Fruit fly (Drosophila melanogaster) Kc167 (cell line): ENCODE measurements around the gene Vav.

Experiments
- Myc ChIP-seq: fragments of >200 bp; optimal IDR thresholded peaks from 2 replicates; lab custom pipeline; 2017; ENCODE audit warnings: missing external identifiers
- Sin3A ChIP-seq: fragments of >200 bp; optimal IDR thresholded peaks from 2 replicates; lab custom pipeline; 2018; ENCODE audit warnings: missing external identifiers
- h ChIP-seq: fragments of >200 bp; optimal IDR thresholded peaks from 3 replicates; lab custom pipeline; 2018; ENCODE audit warnings: missing external identifiers
- insv ChIP-seq: fragments of >200 bp; optimal IDR thresholded peaks from 3 replicates; lab custom pipeline; 2018; ENCODE audit warnings: missing external identifiers
- psq ChIP-seq: fragments of >200 bp; optimal IDR thresholded peaks from 2 replicates; lab custom pipeline; 2017; ENCODE audit warnings: missing external identifiers
- ttk ChIP-seq: sonication (Bioruptor generic); optimal IDR thresholded peaks from 2 replicates; lab custom pipeline; 2017; ENCODE audit warnings: missing external identifiers

The Vav gene

DNA sequence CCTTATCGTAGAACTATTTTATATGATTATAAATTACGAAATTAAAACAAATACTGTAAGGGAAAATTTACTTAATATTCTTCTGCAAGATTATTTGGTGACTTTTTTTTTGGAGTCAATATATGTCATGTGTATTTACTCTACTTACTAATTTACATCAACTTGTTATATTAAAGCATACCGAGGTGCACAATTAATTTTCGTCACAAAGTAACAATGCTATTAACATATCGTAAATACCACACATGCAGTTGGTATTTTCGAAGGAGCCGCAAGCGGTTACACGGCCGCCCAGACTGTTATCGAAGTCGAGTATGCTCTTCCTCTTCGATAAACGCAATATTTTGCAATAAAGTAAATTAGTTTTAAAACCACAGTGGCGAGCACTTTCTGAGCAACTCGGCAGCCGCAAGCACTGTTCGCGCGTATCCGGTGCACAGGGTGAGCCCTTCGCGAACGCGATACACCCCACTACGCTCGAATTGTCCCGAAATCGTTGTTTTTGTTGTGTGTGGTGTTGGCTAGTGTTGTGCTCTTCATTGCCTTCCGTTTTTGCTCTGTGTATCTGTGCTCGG, at the start of gene Vav:
TSS of gene Vav (plus strand) at position 293 of the 575 bp plus-strand sequence.
- TF ChIP-seq Sin3A (lab: Kevin White, UChicago) (no peak), psq (lab: Kevin White, UChicago) (no peak), ttk (lab: Kevin White, UChicago) (no peak), h (no peak), insv (lab: Kevin White, UChicago) (no peak), Myc (lab: Kevin White, UChicago) (no peak)

DNA sequence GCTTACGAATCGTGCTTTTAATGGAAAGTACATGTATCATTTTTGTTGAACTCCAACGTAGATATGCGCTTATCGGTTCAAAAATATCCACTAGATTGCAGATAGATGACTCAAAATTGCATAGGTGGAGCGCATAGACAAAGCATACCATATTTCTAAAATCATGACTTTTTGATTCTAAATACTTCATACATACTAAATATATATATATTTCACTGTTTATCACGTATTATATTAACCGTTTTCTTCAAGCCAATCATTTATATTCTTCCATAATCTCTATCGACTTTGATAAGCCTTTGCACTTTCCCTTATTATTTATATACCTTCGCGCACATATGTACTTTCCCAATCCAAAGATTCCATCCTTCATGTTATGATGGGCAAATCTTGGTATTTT, 49.6 kb upstream of the Vav start, which contains the start of gene CG14195:
TSS of gene CG14195 (minus strand) at position 101 of the 400 bp plus-strand sequence.
- TF ChIP-seq Myc (lab: Kevin White, UChicago) (no peak), Sin3A (lab: Kevin White, UChicago) (no peak), ttk (lab: Kevin White, UChicago) (no peak), h (no peak), psq (lab: Kevin White, UChicago) (no peak)

DNA sequence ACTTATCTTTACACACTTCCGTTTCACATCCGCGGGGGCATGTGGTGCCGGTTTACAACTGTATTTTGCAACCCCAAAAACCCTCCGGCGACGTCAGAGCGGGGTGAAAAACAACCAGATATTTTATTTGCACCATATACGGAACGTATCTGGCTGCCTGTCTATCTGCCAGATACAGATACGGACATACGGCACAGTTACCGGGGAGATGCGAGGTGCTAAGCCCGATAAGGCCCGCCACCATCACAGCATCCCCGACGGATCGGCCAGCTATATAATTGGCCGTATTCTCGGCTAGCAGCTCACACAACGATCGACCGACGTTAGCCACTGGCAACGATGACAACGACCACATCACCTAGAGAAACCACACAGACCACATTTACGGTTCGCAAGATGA, 48.7 kb upstream of the Vav start, which contains the start of gene Mur18B:
TSS of gene Mur18B (plus strand) at position 301 of the 400 bp plus-strand sequence.
- TF ChIP-seq psq (lab: Kevin White, UChicago) (no peak), insv (lab: Kevin White, UChicago) (no peak), h (no peak), Myc (lab: Kevin White, UChicago) (no peak), ttk (lab: Kevin White, UChicago) (no peak), Sin3A (lab: Kevin White, UChicago) (no peak)

DNA sequence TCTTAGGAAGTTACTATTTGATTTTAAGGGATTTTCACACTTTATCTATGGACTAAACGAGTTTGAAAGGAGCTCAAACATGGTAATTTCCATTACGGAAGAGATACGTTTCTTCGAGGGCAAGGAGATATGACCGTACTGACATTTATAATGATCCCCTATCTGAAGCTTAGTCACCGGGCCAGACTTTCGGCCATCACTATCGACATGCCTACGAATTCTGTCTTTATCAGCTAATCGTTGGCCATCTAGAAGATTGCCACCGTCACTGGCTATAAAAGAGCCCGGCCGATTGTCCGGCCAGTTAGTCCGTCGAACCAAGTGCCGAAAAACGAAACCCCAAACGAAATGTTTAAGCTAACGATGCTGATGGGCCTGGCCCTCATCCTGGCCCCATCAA, 46.4 kb upstream of the Vav start, which contains the start of gene Muc18B:
TSS of gene Muc18B (plus strand) at position 301 of the 400 bp plus-strand sequence.
- TF ChIP-seq psq (lab: Kevin White, UChicago), result no peak
- TF ChIP-seq h, result no peak
- no peak for TF ChIP-seq ttk (lab: Kevin White, UChicago)
- TF ChIP-seq Sin3A (lab: Kevin White, UChicago), result no peak
- TF ChIP-seq insv (lab: Kevin White, UChicago), result no peak
- TF ChIP-seq Myc (lab: Kevin White, UChicago), result no peak

DNA sequence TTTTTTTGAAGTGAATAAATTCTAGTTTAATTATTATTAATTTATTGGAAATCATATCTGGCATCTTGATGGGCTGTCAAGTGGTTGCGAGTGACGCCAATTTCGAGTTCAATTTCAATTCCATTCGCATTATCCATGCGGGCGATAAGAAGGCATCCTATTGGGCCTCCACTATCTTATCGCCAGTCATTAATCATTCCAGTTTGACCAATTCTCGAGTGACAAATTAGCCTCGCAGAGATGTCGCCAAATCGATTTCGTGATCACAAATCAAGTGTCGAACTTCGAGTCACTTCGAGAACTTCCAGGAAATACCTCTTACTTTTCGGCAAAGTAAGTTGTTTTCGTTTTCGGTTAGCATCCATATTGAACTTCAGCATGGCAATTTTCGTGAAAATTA, 44.9 kb upstream of the Vav start:
- TF ChIP-seq ttk (lab: Kevin White, UChicago) (no peak), insv (lab: Kevin White, UChicago) (no peak), psq (lab: Kevin White, UChicago) (no peak), Sin3A (lab: Kevin White, UChicago) (no peak), h (no peak), Myc (lab: Kevin White, UChicago) (no peak)

DNA sequence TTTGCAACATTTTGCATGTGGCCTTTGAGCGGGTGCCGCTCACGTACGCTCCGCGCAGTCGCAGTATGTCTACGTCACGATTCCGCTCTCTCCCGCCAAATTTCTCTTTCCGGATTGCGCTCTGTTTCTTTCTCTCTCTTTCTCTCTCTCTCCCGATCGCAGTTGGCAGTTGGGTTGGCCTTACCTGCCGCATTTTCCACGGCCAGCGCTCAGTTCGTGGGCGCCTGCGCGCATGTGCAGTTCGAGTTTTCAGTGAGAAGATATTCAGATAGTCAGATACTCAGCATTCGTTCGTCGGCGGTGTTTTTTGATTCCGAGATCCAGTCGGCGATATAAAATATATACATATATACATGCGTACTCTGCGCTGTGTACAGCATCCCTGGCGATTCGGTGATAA, 41.2 kb upstream of the Vav start, which contains the start of gene CG7884:
TSS of gene CG7884 (plus strand) at position 208 of the 400 bp plus-strand sequence.
- TF ChIP-seq Sin3A (lab: Kevin White, UChicago) (no peak), Myc (lab: Kevin White, UChicago) (no peak), psq (lab: Kevin White, UChicago) (no peak), ttk (lab: Kevin White, UChicago) (no peak), h (no peak), insv (lab: Kevin White, UChicago) (no peak)

DNA sequence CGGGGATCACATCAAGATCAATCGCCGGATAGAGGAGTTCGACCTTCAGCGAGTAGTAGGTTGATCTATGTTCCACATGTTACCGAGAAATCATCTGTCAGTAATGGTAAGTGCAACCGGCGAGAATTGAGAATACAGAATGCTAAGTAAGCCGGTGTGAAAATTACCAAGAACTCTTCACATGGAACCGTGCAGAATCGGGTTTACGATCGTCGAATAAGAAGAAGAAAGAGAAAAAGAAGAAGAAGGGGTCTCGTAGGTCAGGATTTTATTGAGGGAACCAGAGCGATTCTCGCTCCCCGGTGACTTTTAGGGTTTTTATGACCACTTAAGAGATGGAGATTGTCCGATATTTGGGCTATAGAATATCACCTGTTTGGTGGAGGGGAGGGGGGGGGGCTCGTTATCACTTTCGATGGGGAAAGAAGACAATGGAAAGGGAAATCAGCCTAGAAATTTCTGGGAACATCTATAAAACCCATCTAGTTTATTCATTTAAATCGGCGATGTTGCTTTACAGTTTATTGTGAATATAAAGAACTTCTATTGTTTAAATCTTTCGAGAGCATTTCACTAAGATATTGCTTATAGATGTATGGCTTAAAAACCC, 40.6 kb upstream of the Vav start:
- TF ChIP-seq Myc (lab: Kevin White, UChicago) (no peak), ttk (lab: Kevin White, UChicago) (no peak), insv (lab: Kevin White, UChicago) (no peak), Sin3A (lab: Kevin White, UChicago) (no peak), psq (lab: Kevin White, UChicago) (no peak), h (no peak)

DNA sequence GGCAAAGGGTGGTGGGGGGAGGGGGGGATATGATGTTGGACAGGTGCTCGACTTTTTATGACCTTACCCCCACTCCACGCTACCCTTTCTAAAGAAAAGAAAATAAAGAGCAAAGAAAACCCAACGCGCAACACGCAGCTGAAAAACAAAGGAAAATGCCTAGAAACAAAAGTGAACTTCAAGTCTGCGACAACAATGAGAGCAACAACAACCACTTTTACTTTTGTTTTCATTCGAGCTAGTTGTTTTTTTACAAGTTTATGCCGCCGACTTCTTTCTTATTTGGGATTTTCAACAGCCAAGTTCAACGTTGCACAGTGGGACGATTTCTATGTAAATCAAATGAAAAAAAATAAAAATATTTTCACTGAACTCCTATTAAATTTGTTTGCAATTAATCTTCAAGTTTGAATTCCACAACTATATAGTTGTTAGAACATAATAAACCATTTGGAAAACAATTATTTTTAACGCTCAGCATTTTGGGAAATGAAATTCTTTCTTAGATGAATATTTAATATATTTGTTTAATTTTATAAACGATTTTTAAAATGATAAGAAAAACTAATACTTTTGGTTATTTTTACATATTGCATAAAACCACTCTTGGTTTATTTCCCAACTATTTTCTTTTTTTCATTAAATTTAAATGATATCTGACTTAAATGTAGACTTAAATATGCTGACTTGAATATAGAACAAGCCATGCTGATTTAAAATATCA, 36.9 kb upstream of the Vav start:
- no peak for TF ChIP-seq Myc (lab: Kevin White, UChicago)
- TF ChIP-seq ttk (lab: Kevin White, UChicago), result no peak
- no peak for TF ChIP-seq Sin3A (lab: Kevin White, UChicago)
- no peak for TF ChIP-seq h
- TF ChIP-seq insv (lab: Kevin White, UChicago), result no peak
- TF ChIP-seq psq (lab: Kevin White, UChicago), result no peak

DNA sequence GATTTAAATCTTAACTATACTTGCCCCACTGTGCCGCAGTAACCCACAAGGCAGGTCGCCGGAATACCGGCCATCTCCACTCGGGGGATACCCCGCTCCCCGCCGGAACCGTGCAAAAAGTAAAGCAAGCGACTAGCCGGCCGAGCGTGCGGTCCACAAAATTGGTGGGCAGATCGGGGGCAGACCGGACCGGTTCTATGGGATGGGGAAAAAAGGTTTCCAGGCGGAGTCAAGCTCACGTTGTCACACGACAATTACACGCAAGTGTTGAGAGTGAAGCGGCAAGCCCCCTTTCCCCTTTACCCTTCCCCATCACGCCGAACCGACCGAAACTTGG, 36.3 kb upstream of the Vav start:
- TF ChIP-seq Myc (lab: Kevin White, UChicago), result no peak
- TF ChIP-seq Sin3A (lab: Kevin White, UChicago), result no peak
- TF ChIP-seq ttk (lab: Kevin White, UChicago), result no peak
- TF ChIP-seq insv (lab: Kevin White, UChicago), result no peak
- no peak for TF ChIP-seq psq (lab: Kevin White, UChicago)
- TF ChIP-seq h, result no peak

DNA sequence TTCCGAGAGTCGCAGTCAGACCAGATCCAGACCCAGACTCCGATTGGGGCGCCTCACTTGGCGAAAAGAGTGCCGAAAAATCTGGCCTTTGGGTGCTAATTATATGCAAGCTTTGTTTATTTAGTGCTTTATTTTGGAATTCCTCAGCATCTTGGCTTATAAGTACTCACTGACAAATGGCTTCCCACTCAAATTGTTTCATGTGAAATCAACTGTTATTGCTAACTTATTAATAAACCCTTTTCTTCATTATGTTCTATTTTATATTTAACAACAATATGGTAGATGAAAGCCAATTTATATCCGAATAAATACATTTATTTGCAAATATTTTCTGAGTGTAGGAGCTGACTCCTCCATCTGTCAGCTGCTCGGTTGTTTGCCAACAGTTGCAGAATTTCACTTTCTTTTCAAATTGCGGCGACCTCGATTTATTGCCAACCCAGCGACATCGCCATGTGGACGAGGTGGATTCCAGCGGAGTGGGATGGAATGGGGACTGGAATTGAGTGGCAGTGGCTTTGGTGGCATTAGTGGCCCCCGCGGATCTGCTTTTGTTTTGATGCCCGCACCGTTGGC, 31.7 kb upstream of the Vav start:
- no peak for TF ChIP-seq Sin3A (lab: Kevin White, UChicago)
- TF ChIP-seq insv (lab: Kevin White, UChicago), result no peak
- no peak for TF ChIP-seq h
- TF ChIP-seq psq (lab: Kevin White, UChicago), result no peak
- TF ChIP-seq ttk (lab: Kevin White, UChicago), result no peak
- TF ChIP-seq Myc (lab: Kevin White, UChicago), result no peak

DNA sequence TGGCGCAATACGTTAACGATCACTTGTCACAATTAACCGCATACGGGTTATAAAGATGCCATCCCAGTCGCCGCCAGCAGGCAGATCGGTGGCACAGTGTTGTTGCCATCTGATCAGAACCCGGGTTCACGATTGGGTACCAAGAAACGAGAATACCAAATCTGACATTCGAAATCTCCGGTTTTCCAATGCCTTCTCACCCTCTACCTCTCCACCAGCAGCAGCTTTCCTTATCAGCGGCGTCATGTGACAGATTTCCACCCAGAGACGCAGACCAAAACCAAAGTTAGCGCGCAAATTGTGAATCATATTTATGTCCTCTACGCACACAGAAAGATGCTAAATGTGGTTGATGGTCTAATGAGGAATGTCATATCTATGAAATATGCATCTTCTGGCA, 23.0 kb upstream of the Vav start:
- TF ChIP-seq h (no peak), insv (lab: Kevin White, UChicago) (no peak), Sin3A (lab: Kevin White, UChicago) (no peak), psq (lab: Kevin White, UChicago) (no peak), Myc (lab: Kevin White, UChicago) (no peak), ttk (lab: Kevin White, UChicago) (no peak)
